Worm (Caenorhabditis elegans): ENCODE results near the gene famh-136.

The famh-136 gene

ce11 chrIII:8867922-8868655, 19.5 kb upstream of the famh-136 start:
- TF ChIP-seq zip-2 (tag; optimal IDR thresholded peaks at IDR 0.05) = no peak
- TF ChIP-seq nhr-77 (tag; optimal IDR thresholded peaks at IDR 0.05) = peak; percentile 84
- no peak for TF ChIP-seq ctbp-1 (GFP tag; IDR thresholded peaks at IDR 0.05)
- TF ChIP-seq pqm-1 (tag; optimal IDR thresholded peaks at IDR 0.05) = peak; percentile 89
- peak; percentile 95 for TF ChIP-seq nhr-28 (tag; optimal IDR thresholded peaks at IDR 0.05)
- peak; percentile 93 for TF ChIP-seq dve-1 (tag; optimal IDR thresholded peaks at IDR 0.05; ENCODE audit: insufficient read depth)
- peak; percentile 33 for TF ChIP-seq dpl-1 (GFP tag; optimal IDR thresholded peaks at IDR 0.05)
- TF ChIP-seq ztf-11 (tag; optimal IDR thresholded peaks at IDR 0.05) = no peak
- no peak for TF ChIP-seq F26F4.8 (GFP tag; conservative IDR thresholded peaks at IDR 0.05)
- no peak for TF ChIP-seq ceh-44 (GFP tag; IDR thresholded peaks at IDR 0.05)
- no peak for TF ChIP-seq tra-1 (GFP tag; IDR thresholded peaks at IDR 0.05)
- TF ChIP-seq nhr-25 (tag; optimal IDR thresholded peaks at IDR 0.05; ENCODE audit: borderline replicate concordance, insufficient read depth) = no peak
- no peak for TF ChIP-seq set-16 (GFP tag; IDR thresholded peaks at IDR 0.05)
- no peak for TF ChIP-seq lin-29 (GFP tag; IDR thresholded peaks at IDR 0.05)
- TF ChIP-seq ceh-28 (tag; optimal IDR thresholded peaks at IDR 0.05) = no peak
- TF ChIP-seq daf-16 (GFP tag; optimal IDR thresholded peaks at IDR 0.05) = no peak
- TF ChIP-seq daf-16 (tag; optimal IDR thresholded peaks at IDR 0.05) = peak; percentile 96
- peak; percentile 41 for TF ChIP-seq mxl-3 (GFP tag; optimal IDR thresholded peaks at IDR 0.05)
- TF ChIP-seq snpc-1.2 (GFP tag; IDR thresholded peaks at IDR 0.05) = no peak
- no peak for TF ChIP-seq zip-11 (GFP tag; IDR thresholded peaks at IDR 0.05)
- no peak for TF ChIP-seq arid-1 (GFP tag; conservative IDR thresholded peaks at IDR 0.05)
- no peak for TF ChIP-seq lin-1 (GFP tag; IDR thresholded peaks at IDR 0.05)
- 0 out of 2 replicates have a peak, but pooled peaks have one; percentile 54 for TF ChIP-seq dmd-8 (GFP tag; IDR thresholded peaks at IDR 0.05)
- peak; percentile 25 for TF ChIP-seq mes-2 (tag; optimal IDR thresholded peaks at IDR 0.05; ENCODE audit: poor library complexity, severe bottlenecking)
- no peak for TF ChIP-seq madf-5 (GFP tag; IDR thresholded peaks at IDR 0.05)
- no peak for TF ChIP-seq nhr-111 (GFP tag; optimal IDR thresholded peaks at IDR 0.05)
- no peak for TF ChIP-seq tag-97 (GFP tag; IDR thresholded peaks at IDR 0.05)
- peak; percentile 88 for TF ChIP-seq hlh-11 (tag; optimal IDR thresholded peaks at IDR 0.05)
- peak; percentile 55 for TF ChIP-seq T20F7.1 (GFP tag; optimal IDR thresholded peaks at IDR 0.05)
- TF ChIP-seq pha-4 (GFP tag; IDR thresholded peaks at IDR 0.05) = no peak
- no peak for TF ChIP-seq pha-4 (tag; optimal IDR thresholded peaks at IDR 0.05)
- TF ChIP-seq aha-1 (tag) = peak; percentile 8
- peak; percentile 27 for TF ChIP-seq cey-2 (tag; optimal IDR thresholded peaks at IDR 0.05; ENCODE audit: borderline replicate concordance, insufficient read depth)
- TF ChIP-seq hlh-30 (tag; optimal IDR thresholded peaks at IDR 0.05; ENCODE audit: insufficient read depth) = peak; percentile 74
- TF ChIP-seq lin-13 (GFP tag; optimal IDR thresholded peaks at IDR 0.05) = peak; percentile 33
- TF ChIP-seq unc-39 (tag; optimal IDR thresholded peaks at IDR 0.05) = no peak
- TF ChIP-seq ceh-62 (tag; optimal IDR thresholded peaks at IDR 0.05) = no peak
- TF ChIP-seq unc-130 (GFP tag; optimal IDR thresholded peaks at IDR 0.05) = no peak
- TF ChIP-seq lsy-2 (tag; optimal IDR thresholded peaks at IDR 0.05) = peak in 1 of 2 experiments; percentile 70
- no peak for TF ChIP-seq F37D6.2 (tag; optimal IDR thresholded peaks at IDR 0.05)
- TF ChIP-seq egl-43 (GFP tag; IDR thresholded peaks at IDR 0.05) = no peak
- no peak for TF ChIP-seq Y5F2A.4 (GFP tag; optimal IDR thresholded peaks at IDR 0.05)
- peak; percentile 24 for TF ChIP-seq nhr-11 (tag; optimal IDR thresholded peaks at IDR 0.05)
- TF ChIP-seq F10B5.3 (tag; optimal IDR thresholded peaks at IDR 0.05) = no peak
- TF ChIP-seq mdl-1 (tag; optimal IDR thresholded peaks at IDR 0.05) = peak in 1 of 2 experiments; percentile 67
- no peak for TF ChIP-seq zfp-2 (tag; optimal IDR thresholded peaks at IDR 0.05)
- no peak for TF ChIP-seq snpc-4 (tag; optimal IDR thresholded peaks at IDR 0.05)
- peak; percentile 43 for TF ChIP-seq T26A8.4 (GFP tag; IDR thresholded peaks at IDR 0.05)
- no peak for TF ChIP-seq hmg-1.1 (GFP tag; IDR thresholded peaks at IDR 0.05)
- no peak for TF ChIP-seq vab-7 (GFP tag; IDR thresholded peaks at IDR 0.05)

All from whole organism, L4 larva.